Worm (Caenorhabditis elegans): ENCODE results near the gene glt-5.

ce11 chrII:9740552-9740951, 31.9 kb upstream of the glt-5 start:
- no peak for TF ChIP-seq C38D4.7 (GFP tag; optimal IDR thresholded peaks at IDR 0.05)
- no peak for TF ChIP-seq pqm-1 (tag; optimal IDR thresholded peaks at IDR 0.05)
- TF ChIP-seq Y22D7AL.16 (tag; optimal IDR thresholded peaks at IDR 0.05): no peak
